Fruit fly (Drosophila melanogaster) Kc167 (cell line): ENCODE data around the gene Eaf6.

Experiments used
- Myc ChIP-seq: fragments of >200 bp; optimal IDR thresholded peaks from 2 replicates; lab custom pipeline; 2017; ENCODE audit warnings: missing external identifiers
- Sin3A ChIP-seq: fragments of >200 bp; optimal IDR thresholded peaks from 2 replicates; lab custom pipeline; 2018; ENCODE audit warnings: missing external identifiers
- h ChIP-seq: fragments of >200 bp; optimal IDR thresholded peaks from 3 replicates; lab custom pipeline; 2018; ENCODE audit warnings: missing external identifiers
- psq ChIP-seq: fragments of >200 bp; optimal IDR thresholded peaks from 2 replicates; lab custom pipeline; 2017; ENCODE audit warnings: missing external identifiers

dm6 chr3L:5576543-5576942 lies 31.6 kb downstream of the Eaf6 start:
- no peak for TF ChIP-seq psq (lab: Kevin White, UChicago)
- no peak for TF ChIP-seq Myc (lab: Kevin White, UChicago)
- no peak for TF ChIP-seq h (lab: Kevin White, UChicago)
- no peak for TF ChIP-seq Sin3A (lab: Kevin White, UChicago)
